Worm (Caenorhabditis elegans) whole organism, L2 larva: ENCODE results near the gene C18H9.6.

ENCODE experiments used
- C34F6.9 ChIP-seq: fragments of 150-350 bp; optimal IDR thresholded peaks from 2 replicates; lab custom pipeline; 2014; ENCODE audit warnings: missing biosample characterization, missing genetic modification characterization
- F13H6.1 ChIP-seq: sonication (generic microtip); optimal IDR thresholded peaks from 2 replicates; lab custom pipeline; 2016; ENCODE audit warnings: missing genetic modification characterization, missing compliant biosample characterization
- ZK546.5 ChIP-seq: sonication (generic microtip); optimal IDR thresholded peaks from 2 replicates; lab custom pipeline; 2017; ENCODE audit warnings: missing biosample characterization, missing genetic modification characterization
- alr-1 ChIP-seq: fragments of 150-350 bp; optimal IDR thresholded peaks from 2 replicates; lab custom pipeline; 2014; ENCODE audit warnings: missing biosample characterization, missing genetic modification characterization
- blmp-1 ChIP-seq: sonication (generic microtip); optimal IDR thresholded peaks from 2 replicates; lab custom pipeline; 2017; ENCODE audit warnings: missing genetic modification characterization, mild to moderate bottlenecking, missing compliant biosample characterization, antibody characterized with exemption, moderate library complexity; ENCODE audit not compliant: insufficient read depth
- ceh-82 ChIP-seq: fragments of 150-350 bp; optimal IDR thresholded peaks from 2 replicates; lab custom pipeline; 2014; ENCODE audit warnings: missing biosample characterization, missing genetic modification characterization
- crh-2 ChIP-seq: sonication (generic microtip); optimal IDR thresholded peaks from 2 replicates; lab custom pipeline; 2017; ENCODE audit warnings: missing biosample characterization, missing genetic modification characterization
- dmd-4 ChIP-seq: sonication (generic microtip); optimal IDR thresholded peaks from 2 replicates; lab custom pipeline; 2017; ENCODE audit warnings: missing biosample characterization, missing genetic modification characterization
- egl-27 ChIP-seq: sonication (generic microtip); optimal IDR thresholded peaks from 3 replicates; lab custom pipeline; 2017; ENCODE audit warnings: missing biosample characterization, missing genetic modification reagents, missing genetic modification characterization
- elt-1 ChIP-seq: fragments of 150-350 bp; optimal IDR thresholded peaks from 2 replicates; lab custom pipeline; 2014; ENCODE audit warnings: missing biosample characterization, missing genetic modification characterization
- elt-3 ChIP-seq: sonication (generic microtip); optimal IDR thresholded peaks from 2 replicates; lab custom pipeline; 2017; ENCODE audit warnings: missing biosample characterization, missing genetic modification characterization
- fos-1 ChIP-seq: fragments of 150-350 bp; optimal IDR thresholded peaks from 2 replicates; lab custom pipeline; 2014; ENCODE audit warnings: missing biosample characterization, missing genetic modification characterization
- gmeb-1 ChIP-seq: fragments of 150-350 bp; optimal IDR thresholded peaks from 2 replicates; lab custom pipeline; 2014; ENCODE audit warnings: missing biosample characterization, missing genetic modification characterization
- lin-11 ChIP-seq: fragments of 150-350 bp; sonication (generic microtip); optimal IDR thresholded peaks from 2 replicates; lab custom pipeline; 2014; ENCODE audit warnings: missing biosample characterization, missing genetic modification characterization, inconsistent platforms, mixed read lengths
- lin-13 ChIP-seq: fragments of 150-350 bp; optimal IDR thresholded peaks from 2 replicates; lab custom pipeline; 2014; ENCODE audit warnings: missing biosample characterization, missing genetic modification reagents, missing genetic modification characterization
- lin-39 ChIP-seq: fragments of 150-350 bp; optimal IDR thresholded peaks from 2 replicates; lab custom pipeline; 2014; ENCODE audit warnings: missing biosample characterization, missing genetic modification reagents, missing genetic modification characterization
- lsy-2 ChIP-seq, 2 experiments: fragments of 150-350 bp in 1 of 2; sonication (generic microtip) in 1 of 2; optimal IDR thresholded peaks; 2 replicates each; lab custom pipeline; 2014 to 2017; ENCODE audit warnings: missing biosample characterization in 2 of 2, missing genetic modification characterization in 2 of 2
- mab-5 ChIP-seq: fragments of 150-350 bp; optimal IDR thresholded peaks from 2 replicates; lab custom pipeline; 2014; ENCODE audit warnings: missing biosample characterization, missing genetic modification characterization
- mbf-1 ChIP-seq: sonication (generic microtip); optimal IDR thresholded peaks from 2 replicates; lab custom pipeline; 2017; ENCODE audit warnings: missing biosample characterization, missing genetic modification characterization
- mdl-1 ChIP-seq, 2 experiments: fragments of 150-350 bp in 1 of 2; sonication (generic microtip) in 1 of 2; optimal IDR thresholded peaks; 2 replicates each; lab custom pipeline; 2017; ENCODE audit warnings: missing biosample characterization in 2 of 2, missing genetic modification characterization in 2 of 2
- nhr-11 ChIP-seq: fragments of 150-350 bp; optimal IDR thresholded peaks from 2 replicates; lab custom pipeline; 2014; ENCODE audit warnings: missing biosample characterization, missing genetic modification characterization
- nhr-12 ChIP-seq: fragments of 150-350 bp; optimal IDR thresholded peaks from 2 replicates; lab custom pipeline; 2014; ENCODE audit warnings: missing biosample characterization, missing genetic modification characterization
- nhr-129 ChIP-seq: fragments of 150-350 bp; optimal IDR thresholded peaks from 2 replicates; lab custom pipeline; 2014; ENCODE audit warnings: missing biosample characterization, missing genetic modification characterization
- nhr-21 ChIP-seq: fragments of 150-350 bp; optimal IDR thresholded peaks from 2 replicates; lab custom pipeline; 2014; ENCODE audit warnings: missing biosample characterization, missing genetic modification characterization
- nhr-23 ChIP-seq: fragments of 150-350 bp; optimal IDR thresholded peaks from 2 replicates; lab custom pipeline; 2014; ENCODE audit warnings: missing biosample characterization, missing genetic modification reagents, missing genetic modification characterization
- nhr-77 ChIP-seq: fragments of 150-350 bp; optimal IDR thresholded peaks from 2 replicates; lab custom pipeline; 2014; ENCODE audit warnings: missing biosample characterization, missing genetic modification characterization
- peb-1 ChIP-seq: fragments of 150-350 bp; optimal IDR thresholded peaks from 2 replicates; lab custom pipeline; 2014; ENCODE audit warnings: missing biosample characterization, missing genetic modification characterization
- sem-4 ChIP-seq: fragments of 150-350 bp; optimal IDR thresholded peaks from 2 replicates; lab custom pipeline; 2014; ENCODE audit warnings: missing biosample characterization, missing genetic modification reagents, missing genetic modification characterization
- skn-1 ChIP-seq: sonication (generic microtip); optimal IDR thresholded peaks from 2 replicates; lab custom pipeline; 2017; ENCODE audit warnings: missing biosample characterization, missing genetic modification characterization
- sma-3 ChIP-seq: sonication (generic microtip); optimal IDR thresholded peaks from 2 replicates; lab custom pipeline; 2016; ENCODE audit warnings: missing genetic modification reagents, missing genetic modification characterization, missing compliant biosample characterization
- sma-9 ChIP-seq, 2 experiments: fragments of 150-350 bp in 1 of 2; sonication (generic microtip) in 1 of 2; optimal IDR thresholded peaks; 2 replicates each; lab custom pipeline; 2014 to 2016; ENCODE audit warnings: missing genetic modification characterization in 2 of 2, mild to moderate bottlenecking in 1 of 2, missing biosample characterization in 1 of 2, missing compliant biosample characterization in 1 of 2, missing genetic modification reagents in 1 of 2, moderate library complexity in 1 of 2
- snpc-4 ChIP-seq: fragments of 150-350 bp; optimal IDR thresholded peaks from 2 replicates; lab custom pipeline; 2014; ENCODE audit warnings: missing biosample characterization, missing genetic modification characterization
- unc-39 ChIP-seq: fragments of 150-350 bp; optimal IDR thresholded peaks from 2 replicates; lab custom pipeline; 2014; ENCODE audit warnings: missing biosample characterization, missing genetic modification characterization
- unc-55 ChIP-seq: fragments of 150-350 bp; sonication (generic microtip); optimal IDR thresholded peaks from 3 replicates; lab custom pipeline; 2014; ENCODE audit warnings: missing biosample characterization, missing genetic modification reagents, missing genetic modification characterization
- unc-62 ChIP-seq: fragments of 150-350 bp; optimal IDR thresholded peaks from 2 replicates; lab custom pipeline; 2014; ENCODE audit warnings: missing biosample characterization, missing genetic modification reagents, missing genetic modification characterization
- zag-1 ChIP-seq: fragments of 150-350 bp; optimal IDR thresholded peaks from 2 replicates; lab custom pipeline; 2014; ENCODE audit warnings: missing biosample characterization, missing genetic modification characterization
- ztf-1 ChIP-seq: fragments of 200-800 bp; sonication (Bioruptor generic); conservative IDR thresholded peaks from 2 replicates; pipeline ENCODE4 v1.3.6; 2022; ENCODE audit warnings: missing genetic modification characterization, missing compliant biosample characterization
- ztf-11 ChIP-seq: sonication (generic microtip); optimal IDR thresholded peaks from 2 replicates; lab custom pipeline; 2017; ENCODE audit warnings: missing biosample characterization, missing genetic modification characterization
- ztf-4 ChIP-seq: fragments of 150-350 bp; optimal IDR thresholded peaks from 2 replicates; lab custom pipeline; 2014; ENCODE audit warnings: missing biosample characterization, missing genetic modification characterization

C18H9.6 gene

DNA sequence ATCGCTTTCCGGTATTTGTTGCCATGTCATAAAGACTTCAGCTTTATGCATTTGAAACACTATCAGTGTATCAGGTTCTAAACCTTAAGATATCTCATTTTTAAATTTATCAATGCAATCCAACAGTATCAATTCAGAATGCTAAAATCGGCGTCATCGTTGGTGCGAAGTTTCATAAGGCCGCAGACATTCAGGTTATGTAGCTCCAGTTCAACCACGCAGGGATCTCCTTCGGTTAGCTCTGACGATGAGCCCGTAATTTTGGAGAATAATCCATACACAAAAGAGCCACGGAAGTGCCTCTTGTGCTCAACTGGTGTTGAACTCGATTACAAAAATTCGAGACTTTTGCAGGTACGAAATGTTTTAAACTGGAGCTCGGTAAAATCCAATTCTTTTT lies 34.6 kb upstream of the C18H9.6 start, which contains the start of gene mrps-18.C:
mrps-18.C (plus strand) TSS at position 138 of the 400 bp plus-strand sequence.
- TF ChIP-seq blmp-1 (no peak), fos-1 (tag; lab: Kevin White, UChicago) (no peak), F13H6.1 (tag; lab: Kevin White, UChicago) (no peak), egl-27 (tag; lab: Kevin White, UChicago) (no peak), lin-39 (tag; lab: Kevin White, UChicago) (no peak), lin-13 (no peak)

DNA sequence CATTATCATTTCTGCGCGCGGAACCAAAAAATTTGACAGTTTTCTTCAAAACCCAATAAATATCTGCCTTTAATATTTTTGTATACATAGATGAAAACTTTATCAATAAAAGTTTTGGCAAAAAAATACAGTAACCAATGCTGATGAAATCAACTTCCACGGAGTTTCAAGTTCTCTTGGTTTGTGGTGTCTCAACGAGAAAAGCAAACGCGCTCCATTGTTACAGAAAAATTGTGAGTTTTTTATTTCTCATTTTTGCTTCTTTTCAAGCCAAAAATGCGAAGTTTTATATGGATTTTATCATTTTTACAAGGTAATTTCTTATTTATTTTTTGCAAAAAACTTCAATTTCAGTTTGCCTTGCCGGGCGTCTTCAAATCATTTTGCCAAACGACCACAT lies 33.2 kb upstream of the C18H9.6 start, which contains the start of gene T14B4.3:
T14B4.3 (plus strand) TSS at position 264 of the 400 bp plus-strand sequence.
- TF ChIP-seq ztf-1 (GFP tag; lab: Robert Waterston, UW) (no peak), mdl-1 (tag; optimal IDR thresholded peaks at IDR 0.05; lab: Kevin White, UChicago) (no peak), C34F6.9 (peak; percentile 78), snpc-4 (tag; lab: Kevin White, UChicago) (peak; percentile 2), unc-55 (peak; percentile 87), fos-1 (tag; lab: Kevin White, UChicago) (peak; percentile 29), ceh-82 (no peak), nhr-129 (tag; lab: Kevin White, UChicago) (peak; percentile 65), lin-11 (tag; lab: Kevin White, UChicago) (no peak), gmeb-1 (tag; lab: Kevin White, UChicago) (peak; percentile 66), skn-1 (tag; lab: Kevin White, UChicago) (no peak), nhr-21 (tag; lab: Kevin White, UChicago) (peak; percentile 40), sem-4 (no peak), elt-1 (tag; lab: Kevin White, UChicago) (no peak), sma-3 (GFP tag; lab: Kevin White, UChicago) (peak; percentile 72), F13H6.1 (tag; lab: Kevin White, UChicago) (peak; percentile 50), ZK546.5 (tag; lab: Kevin White, UChicago) (no peak), lin-13 (peak; percentile 47), peb-1 (no peak), lsy-2 (tag; optimal IDR thresholded peaks at IDR 0.05; lab: Kevin White, UChicago) (peak; percentile 25 to 87), unc-62 (GFP tag; lab: Kevin White, UChicago) (no peak), dmd-4 (tag; lab: Kevin White, UChicago) (no peak), crh-2 (tag; lab: Kevin White, UChicago) (peak; percentile 68), sma-9 (GFP tag; optimal IDR thresholded peaks at IDR 0.05; lab: Kevin White, UChicago) (peak; percentile 51), sma-9 (tag; optimal IDR thresholded peaks at IDR 0.05; lab: Kevin White, UChicago) (no peak), mab-5 (tag; lab: Kevin White, UChicago) (no peak)

DNA sequence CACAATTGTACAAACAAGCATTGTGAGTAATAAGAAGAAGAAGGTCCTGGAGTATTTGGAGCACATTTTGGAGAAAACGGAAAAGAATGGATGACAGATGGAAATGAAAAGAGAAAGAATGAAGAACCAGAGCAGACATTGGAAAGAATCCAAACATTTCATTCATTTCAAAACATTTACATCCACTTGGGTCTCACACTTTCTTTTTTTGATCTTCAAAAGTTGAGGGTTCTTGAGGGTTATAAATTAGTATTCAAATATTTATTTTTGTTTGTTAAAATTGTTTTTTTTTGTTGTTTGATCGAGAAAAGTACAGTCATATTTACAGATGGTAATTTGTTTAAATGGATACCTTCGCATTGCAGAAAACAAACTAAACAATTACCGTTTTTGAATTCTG lies 32.3 kb upstream of the C18H9.6 start, which contains the start of gene T14B4.9:
T14B4.9 (minus strand) TSS at position 101 of the 400 bp plus-strand sequence.
- no peak for TF ChIP-seq snpc-4 (tag; lab: Kevin White, UChicago)
- no peak for TF ChIP-seq sem-4
- TF ChIP-seq elt-3 (tag; lab: Kevin White, UChicago) = no peak
- no peak for TF ChIP-seq C34F6.9
- no peak for TF ChIP-seq alr-1
- no peak for TF ChIP-seq ztf-4
- TF ChIP-seq lin-39 (tag; lab: Kevin White, UChicago) = no peak
- TF ChIP-seq unc-62 (GFP tag; lab: Kevin White, UChicago) = no peak
- no peak for TF ChIP-seq ztf-1 (GFP tag; lab: Robert Waterston, UW)
- TF ChIP-seq, all 48 proteins: peak for 0

DNA sequence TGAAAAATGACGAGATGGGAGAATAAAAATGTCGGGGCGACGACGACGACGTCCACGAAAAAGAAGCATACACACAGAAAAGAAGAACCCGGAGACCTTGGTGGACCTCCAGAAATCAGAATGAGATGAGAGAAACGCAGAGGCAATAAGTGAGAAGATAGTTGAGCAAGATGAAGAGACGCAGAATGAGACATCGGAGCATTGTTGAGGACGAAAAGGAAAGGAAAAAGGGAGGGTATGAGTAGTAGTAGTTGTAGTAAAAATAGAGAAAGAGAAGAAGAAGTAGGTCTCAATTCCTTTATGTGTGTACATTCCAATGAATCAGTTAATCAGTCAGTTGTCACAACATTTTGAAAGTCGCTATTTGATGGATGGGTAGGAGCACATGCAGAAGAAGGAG lies 27.9 kb upstream of the C18H9.6 start, which contains the start of gene T14B4.8:
T14B4.8 (minus strand) TSS at position 60 of the 400 bp plus-strand sequence.
- peak; percentile 18 for TF ChIP-seq nhr-129 (tag; lab: Kevin White, UChicago)
- peak in 1 of 2 experiments; percentile 8 for TF ChIP-seq lsy-2 (tag; optimal IDR thresholded peaks at IDR 0.05; lab: Kevin White, UChicago)
- no peak for TF ChIP-seq ztf-11 (tag; lab: Kevin White, UChicago)
- TF ChIP-seq dmd-4 (tag; lab: Kevin White, UChicago) = no peak
- no peak for TF ChIP-seq nhr-12 (tag; lab: Kevin White, UChicago)
- TF ChIP-seq C34F6.9 = peak; percentile 45
- no peak for TF ChIP-seq gmeb-1 (tag; lab: Kevin White, UChicago)
- TF ChIP-seq unc-62 (GFP tag; lab: Kevin White, UChicago) = no peak
- TF ChIP-seq egl-27 (tag; lab: Kevin White, UChicago) = no peak
- TF ChIP-seq zag-1 (tag; lab: Kevin White, UChicago) = peak; percentile 23
- TF ChIP-seq sma-9 (GFP tag; optimal IDR thresholded peaks at IDR 0.05; lab: Kevin White, UChicago) = no peak
- no peak for TF ChIP-seq sma-9 (tag; optimal IDR thresholded peaks at IDR 0.05; lab: Kevin White, UChicago)
- TF ChIP-seq elt-1 (tag; lab: Kevin White, UChicago) = no peak
- TF ChIP-seq nhr-23 (tag; lab: Kevin White, UChicago) = no peak
- TF ChIP-seq nhr-11 (tag; lab: Kevin White, UChicago) = no peak
- no peak for TF ChIP-seq mbf-1
- TF ChIP-seq ztf-4 = no peak
- TF ChIP-seq ztf-1 (GFP tag; lab: Robert Waterston, UW) = no peak
- no peak for TF ChIP-seq crh-2 (tag; lab: Kevin White, UChicago)
- no peak for TF ChIP-seq ceh-82
- no peak for TF ChIP-seq unc-39 (tag; lab: Kevin White, UChicago)
- no peak for TF ChIP-seq skn-1 (tag; lab: Kevin White, UChicago)
- no peak for TF ChIP-seq mdl-1 (tag; optimal IDR thresholded peaks at IDR 0.05; lab: Kevin White, UChicago)
- TF ChIP-seq mab-5 (tag; lab: Kevin White, UChicago) = no peak
- no peak for TF ChIP-seq fos-1 (tag; lab: Kevin White, UChicago)
- TF ChIP-seq blmp-1 = no peak
- no peak for TF ChIP-seq elt-3 (tag; lab: Kevin White, UChicago)
- peak; percentile 4 for TF ChIP-seq snpc-4 (tag; lab: Kevin White, UChicago)
- TF ChIP-seq nhr-77 (tag; lab: Kevin White, UChicago) = no peak
- peak; percentile 51 for TF ChIP-seq unc-55
